Worm (Caenorhabditis elegans) whole organism, L2 larva: ENCODE data around the gene rha-2.

ENCODE experiments used
- Y55F3AM.14 ChIP-seq: fragments of 200-800 bp; sonication (Bioruptor generic); optimal IDR thresholded peaks from 2 replicates; lab custom pipeline; 2018; ENCODE audit warnings: mild to moderate bottlenecking, missing genetic modification characterization, missing compliant biosample characterization
- ZK546.5 ChIP-seq: sonication (generic microtip); optimal IDR thresholded peaks from 2 replicates; lab custom pipeline; 2017; ENCODE audit warnings: missing biosample characterization, missing genetic modification characterization
- ama-1 ChIP-seq: fragments of 150-350 bp; optimal IDR thresholded peaks from 2 replicates; lab custom pipeline; 2018; ENCODE audit warnings: inconsistent platforms
- fos-1 ChIP-seq: fragments of 150-350 bp; optimal IDR thresholded peaks from 2 replicates; lab custom pipeline; 2014; ENCODE audit warnings: missing biosample characterization, missing genetic modification characterization
- gmeb-1 ChIP-seq: fragments of 150-350 bp; optimal IDR thresholded peaks from 2 replicates; lab custom pipeline; 2014; ENCODE audit warnings: missing biosample characterization, missing genetic modification characterization
- mab-5 ChIP-seq: fragments of 150-350 bp; optimal IDR thresholded peaks from 2 replicates; lab custom pipeline; 2014; ENCODE audit warnings: missing biosample characterization, missing genetic modification characterization
- sem-4 ChIP-seq: fragments of 150-350 bp; optimal IDR thresholded peaks from 2 replicates; lab custom pipeline; 2014; ENCODE audit warnings: missing biosample characterization, missing genetic modification reagents, missing genetic modification characterization
- snpc-4 ChIP-seq: fragments of 150-350 bp; optimal IDR thresholded peaks from 2 replicates; lab custom pipeline; 2014; ENCODE audit warnings: missing biosample characterization, missing genetic modification characterization
- ztf-11 ChIP-seq: sonication (generic microtip); optimal IDR thresholded peaks from 2 replicates; lab custom pipeline; 2017; ENCODE audit warnings: missing biosample characterization, missing genetic modification characterization
- ztf-4 ChIP-seq: fragments of 150-350 bp; optimal IDR thresholded peaks from 2 replicates; lab custom pipeline; 2014; ENCODE audit warnings: missing biosample characterization, missing genetic modification characterization

- TF ChIP-seq ZK546.5 (tag; lab: Kevin White, UChicago) = no peak
- TF ChIP-seq mab-5 (tag; lab: Kevin White, UChicago) = no peak
- TF ChIP-seq snpc-4 (tag; lab: Kevin White, UChicago) = no peak
- no peak for TF ChIP-seq ztf-4 (tag; lab: Kevin White, UChicago)
- TF ChIP-seq ztf-11 = no peak
- no peak for TF ChIP-seq gmeb-1
- no peak for TF ChIP-seq Y55F3AM.14
- peak; percentile 90 for TF ChIP-seq fos-1 (tag; lab: Kevin White, UChicago)
- TF ChIP-seq sem-4 (tag; lab: Kevin White, UChicago) = no peak
- no peak for TF ChIP-seq ama-1
Measured at ce11 chrIII:8594088-8594487, 20.3 kb downstream of the rha-2 start.
